Worm (Caenorhabditis elegans) whole organism, L1 larva: ENCODE data around the gene viro-2.

ENCODE experiments used
- C04F5.9 ChIP-seq: sonication (generic microtip); optimal IDR thresholded peaks from 2 replicates; lab custom pipeline; 2016; ENCODE audit warnings: missing genetic modification characterization, missing compliant biosample characterization
- C34B4.2 ChIP-seq: sonication (generic microtip); optimal IDR thresholded peaks from 2 replicates; lab custom pipeline; 2017; ENCODE audit warnings: mild to moderate bottlenecking, missing genetic modification characterization, missing compliant biosample characterization
- F16B12.6 ChIP-seq: fragments of 150-350 bp; optimal IDR thresholded peaks from 2 replicates; lab custom pipeline; 2014; ENCODE audit warnings: missing biosample characterization, missing genetic modification characterization
- aha-1 ChIP-seq: fragments of 150-350 bp; optimal IDR thresholded peaks from 2 replicates; lab custom pipeline; 2014; ENCODE audit warnings: missing biosample characterization, missing genetic modification characterization
- ama-1 ChIP-seq: fragments of 150-350 bp; optimal IDR thresholded peaks from 2 replicates; lab custom pipeline; 2014
- ceh-63 ChIP-seq: fragments of 200-800 bp; sonication (Bioruptor generic); optimal IDR thresholded peaks from 2 replicates; lab custom pipeline; 2018; ENCODE audit warnings: mild to moderate bottlenecking, missing genetic modification characterization, missing compliant biosample characterization
- ceh-8 ChIP-seq: fragments of 200-800 bp; sonication (Bioruptor generic); optimal IDR thresholded peaks from 2 replicates; lab custom pipeline; 2018; ENCODE audit warnings: mild to moderate bottlenecking, missing genetic modification characterization, moderate library complexity, missing compliant biosample characterization
- ceh-88 ChIP-seq: fragments of 200-800 bp; sonication (Bioruptor generic); IDR thresholded peaks from 2 replicates; pipeline ENCODE4 v1.3.6; 2022; ENCODE audit warnings: missing genetic modification characterization, missing compliant biosample characterization
- ceh-90 ChIP-seq: sonication (generic microtip); optimal IDR thresholded peaks from 2 replicates; lab custom pipeline; 2016; ENCODE audit warnings: missing genetic modification characterization, missing compliant biosample characterization
- dpl-1 ChIP-seq, 3 experiments: fragments of 150-350 bp in 2 of 3; sonication (generic microtip) in 1 of 3; optimal IDR thresholded peaks; 2 replicates each; lab custom pipeline; 2014 to 2017; ENCODE audit warnings: missing biosample characterization in 3 of 3, missing genetic modification characterization in 3 of 3, missing genetic modification reagents in 3 of 3
- dsc-1 ChIP-seq: sonication (generic microtip); optimal IDR thresholded peaks from 2 replicates; lab custom pipeline; 2016; ENCODE audit warnings: mild to moderate bottlenecking, missing genetic modification characterization, missing compliant biosample characterization
- egl-27 ChIP-seq, 2 experiments: fragments of 150-350 bp in 1 of 2; sonication (generic microtip); optimal IDR thresholded peaks; 3 replicates each; lab custom pipeline; 2017 to 2018; ENCODE audit warnings: missing biosample characterization in 2 of 2, missing genetic modification characterization in 2 of 2, missing genetic modification reagents in 2 of 2
- elt-2 ChIP-seq: sonication (generic microtip); optimal IDR thresholded peaks from 2 replicates; lab custom pipeline; 2016; ENCODE audit warnings: missing genetic modification characterization, mild to moderate bottlenecking, inconsistent platforms, missing compliant biosample characterization, missing genetic modification reagents
- elt-3 ChIP-seq, 6 experiments: fragments of 150-350 bp in 1 of 6; sonication (generic microtip); optimal IDR thresholded peaks; 2 replicates each; lab custom pipeline; 2017 to 2018; ENCODE audit warnings: missing biosample characterization in 6 of 6, missing genetic modification characterization in 6 of 6, inconsistent platforms in 1 of 6
- hlh-17 ChIP-seq: fragments of 200-800 bp; sonication (Bioruptor generic); optimal IDR thresholded peaks from 2 replicates; lab custom pipeline; 2018; ENCODE audit warnings: missing genetic modification characterization, mild to moderate bottlenecking, missing compliant biosample characterization, moderate library complexity, borderline replicate concordance
- hlh-4 ChIP-seq: sonication (generic microtip); optimal IDR thresholded peaks from 2 replicates; lab custom pipeline; 2016; ENCODE audit warnings: mild to moderate bottlenecking, missing genetic modification characterization, missing compliant biosample characterization
- hpl-2 ChIP-seq: fragments of 150-350 bp; optimal IDR thresholded peaks from 2 replicates; lab custom pipeline; 2014; ENCODE audit warnings: missing biosample characterization, missing genetic modification reagents, missing genetic modification characterization
- irx-1 ChIP-seq: sonication (generic microtip); optimal IDR thresholded peaks from 2 replicates; lab custom pipeline; 2016; ENCODE audit warnings: missing genetic modification characterization, missing compliant biosample characterization
- isw-1 ChIP-seq: fragments of 200-800 bp; sonication (Bioruptor generic); IDR thresholded peaks from 2 replicates; pipeline ENCODE4 v1.3.6; 2022; ENCODE audit warnings: missing genetic modification characterization, missing compliant biosample characterization
- lin-13 ChIP-seq: fragments of 150-350 bp; optimal IDR thresholded peaks from 2 replicates; lab custom pipeline; 2014; ENCODE audit warnings: missing biosample characterization, missing genetic modification reagents, missing genetic modification characterization
- lin-15B ChIP-seq: fragments of 150-350 bp; sonication (generic microtip); optimal IDR thresholded peaks from 3 replicates; lab custom pipeline; 2014; ENCODE audit warnings: missing biosample characterization, missing genetic modification characterization
- lin-39 ChIP-seq: fragments of 150-350 bp; optimal IDR thresholded peaks from 2 replicates; lab custom pipeline; 2014; ENCODE audit warnings: missing biosample characterization, missing genetic modification reagents, missing genetic modification characterization
- lir-3 ChIP-seq: sonication (generic microtip); optimal IDR thresholded peaks from 2 replicates; lab custom pipeline; 2016; ENCODE audit warnings: mild to moderate bottlenecking, missing genetic modification characterization, moderate library complexity, missing compliant biosample characterization; ENCODE audit not compliant: poor library complexity
- lsy-2 ChIP-seq, 2 experiments: fragments of 150-350 bp; optimal IDR thresholded peaks; 2 replicates each; lab custom pipeline; 2014; ENCODE audit warnings: missing biosample characterization in 2 of 2, missing genetic modification characterization in 2 of 2
- mdl-1 ChIP-seq, 2 experiments: fragments of 150-350 bp; optimal IDR thresholded peaks; 2 replicates each; lab custom pipeline; 2014 to 2017; ENCODE audit warnings: missing biosample characterization in 2 of 2, missing genetic modification characterization in 2 of 2, inconsistent platforms in 1 of 2
- nhr-11 ChIP-seq: fragments of 150-350 bp; optimal IDR thresholded peaks from 2 replicates; lab custom pipeline; 2014; ENCODE audit warnings: missing biosample characterization, missing genetic modification characterization
- nhr-237 ChIP-seq: fragments of 150-350 bp; optimal IDR thresholded peaks from 2 replicates; lab custom pipeline; 2014; ENCODE audit warnings: missing biosample characterization, missing genetic modification characterization
- nhr-28 ChIP-seq: fragments of 150-350 bp; optimal IDR thresholded peaks from 2 replicates; lab custom pipeline; 2014; ENCODE audit warnings: missing biosample characterization, missing genetic modification characterization
- nhr-47 ChIP-seq: sonication (generic microtip); optimal IDR thresholded peaks from 2 replicates; lab custom pipeline; 2016; ENCODE audit warnings: mild to moderate bottlenecking, missing genetic modification characterization, moderate library complexity, missing compliant biosample characterization
- nhr-71 ChIP-seq: sonication (generic microtip); optimal IDR thresholded peaks from 2 replicates; lab custom pipeline; 2016; ENCODE audit warnings: mild to moderate bottlenecking, missing genetic modification characterization, moderate library complexity, missing compliant biosample characterization
- nhr-76 ChIP-seq: sonication (generic microtip); optimal IDR thresholded peaks from 2 replicates; lab custom pipeline; 2017; ENCODE audit warnings: missing biosample characterization, missing genetic modification characterization
- nhr-77 ChIP-seq: fragments of 150-350 bp; optimal IDR thresholded peaks from 2 replicates; lab custom pipeline; 2014; ENCODE audit warnings: missing biosample characterization, missing genetic modification characterization
- nhr-84 ChIP-seq: sonication (generic microtip); optimal IDR thresholded peaks from 2 replicates; lab custom pipeline; 2017; ENCODE audit warnings: missing biosample characterization, missing genetic modification characterization
- nhr-90 ChIP-seq: sonication (generic microtip); optimal IDR thresholded peaks from 2 replicates; lab custom pipeline; 2016; ENCODE audit warnings: mild to moderate bottlenecking, missing genetic modification characterization, missing compliant biosample characterization; ENCODE audit not compliant: poor library complexity
- pag-3 ChIP-seq: sonication (generic microtip); optimal IDR thresholded peaks from 2 replicates; lab custom pipeline; 2017; ENCODE audit warnings: missing genetic modification characterization, mild to moderate bottlenecking, missing compliant biosample characterization, antibody characterized with exemption, borderline replicate concordance; ENCODE audit not compliant: insufficient read depth
- skn-1 ChIP-seq: fragments of 150-350 bp; optimal IDR thresholded peaks from 2 replicates; lab custom pipeline; 2014; ENCODE audit warnings: missing biosample characterization, missing genetic modification characterization
- snpc-4 ChIP-seq: fragments of 150-350 bp; optimal IDR thresholded peaks from 2 replicates; lab custom pipeline; 2014; ENCODE audit warnings: missing biosample characterization, missing genetic modification characterization
- snu-23 ChIP-seq: sonication (generic microtip); optimal IDR thresholded peaks from 2 replicates; lab custom pipeline; 2016; ENCODE audit warnings: missing genetic modification characterization, missing compliant biosample characterization
- sox-4 ChIP-seq: sonication (generic microtip); optimal IDR thresholded peaks from 2 replicates; lab custom pipeline; 2016; ENCODE audit warnings: missing genetic modification characterization, missing compliant biosample characterization
- sup-37 ChIP-seq: fragments of 200-800 bp; sonication (Bioruptor generic); optimal IDR thresholded peaks from 2 replicates; lab custom pipeline; 2018; ENCODE audit warnings: mild to moderate bottlenecking, missing genetic modification characterization, missing compliant biosample characterization
- swsn-7 ChIP-seq: sonication (generic microtip); optimal IDR thresholded peaks from 2 replicates; lab custom pipeline; 2016; ENCODE audit warnings: missing genetic modification characterization, missing compliant biosample characterization
- tlp-1 ChIP-seq: fragments of 150-350 bp; optimal IDR thresholded peaks from 2 replicates; lab custom pipeline; 2014; ENCODE audit warnings: missing biosample characterization, missing genetic modification characterization
- unc-130 ChIP-seq: fragments of 150-350 bp; optimal IDR thresholded peaks from 2 replicates; lab custom pipeline; 2017; ENCODE audit warnings: missing biosample characterization, missing genetic modification characterization, inconsistent platforms
- unc-62 ChIP-seq: fragments of 150-350 bp; optimal IDR thresholded peaks from 2 replicates; lab custom pipeline; 2014; ENCODE audit warnings: missing biosample characterization, missing genetic modification reagents, missing genetic modification characterization
- unc-86 ChIP-seq: sonication (generic microtip); optimal IDR thresholded peaks from 2 replicates; lab custom pipeline; 2016; ENCODE audit warnings: missing genetic modification characterization, missing compliant biosample characterization
- unc-98 ChIP-seq: fragments of 200-800 bp; sonication (Bioruptor generic); IDR thresholded peaks from 2 replicates; pipeline ENCODE4 v1.3.6; 2022; ENCODE audit warnings: missing genetic modification characterization, missing compliant biosample characterization
- vab-15 ChIP-seq: sonication (generic microtip); optimal IDR thresholded peaks from 2 replicates; lab custom pipeline; 2017; ENCODE audit warnings: missing genotype, mild to moderate bottlenecking, missing genetic modification characterization, missing compliant biosample characterization
- xbp-1 ChIP-seq: sonication (generic microtip); optimal IDR thresholded peaks from 2 replicates; lab custom pipeline; 2016; ENCODE audit warnings: missing genetic modification characterization, missing compliant biosample characterization
- zag-1 ChIP-seq: fragments of 150-350 bp; optimal IDR thresholded peaks from 2 replicates; lab custom pipeline; 2014; ENCODE audit warnings: missing biosample characterization, missing genetic modification characterization

Gene viro-2

DNA sequence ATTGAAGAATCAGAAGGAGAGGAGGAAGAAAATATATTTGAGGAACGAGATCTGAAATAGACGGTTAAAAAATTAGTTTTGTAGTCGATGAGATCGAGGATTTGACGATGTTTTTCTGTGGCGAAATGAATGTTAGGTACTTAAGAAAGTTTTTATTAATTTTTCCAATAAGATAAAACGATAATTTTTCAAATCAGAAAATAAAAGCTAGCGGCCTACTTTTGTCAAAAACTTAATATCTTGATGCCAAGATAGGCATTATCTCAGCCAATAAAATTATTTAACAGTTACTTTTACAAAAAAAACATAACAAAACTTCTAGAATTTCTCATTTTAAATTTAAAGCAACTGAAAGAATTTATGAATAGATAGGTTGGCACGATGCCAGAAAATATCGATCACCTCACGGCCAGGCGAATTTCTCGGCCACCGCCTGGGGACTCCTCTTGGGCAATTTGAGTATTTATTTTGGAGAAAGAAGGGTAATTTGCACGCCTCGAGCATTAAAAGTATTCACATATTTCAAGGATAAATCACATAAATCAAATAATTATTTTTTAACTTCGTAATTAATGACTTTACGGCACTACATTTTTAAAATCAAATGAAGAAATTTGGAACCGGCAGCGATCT, 40.9 kb upstream of the viro-2 start, which contains the start of gene fubl-2 (continued):
- no peak for TF ChIP-seq mdl-1 (tag; optimal IDR thresholded peaks at IDR 0.05; lab: Kevin White, UChicago)
- no peak for TF ChIP-seq egl-27 (tag; optimal IDR thresholded peaks at IDR 0.05; lab: Kevin White, UChicago)
- TF ChIP-seq sup-37 (GFP tag; lab: Kevin White, UChicago): no peak
- no peak for TF ChIP-seq hpl-2
- no peak for TF ChIP-seq hlh-4 (tag; lab: Kevin White, UChicago)
- TF ChIP-seq irx-1 (tag; lab: Kevin White, UChicago): peak; percentile 51
- TF ChIP-seq aha-1 (tag; lab: Kevin White, UChicago): no peak
- TF ChIP-seq elt-2 (tag; lab: Kevin White, UChicago): no peak
- no peak for TF ChIP-seq nhr-84 (tag; lab: Kevin White, UChicago)
- TF ChIP-seq swsn-7 (tag; lab: Kevin White, UChicago): peak; percentile 66
- TF ChIP-seq nhr-28 (tag; lab: Kevin White, UChicago): no peak
- TF ChIP-seq dpl-1 (GFP tag; optimal IDR thresholded peaks at IDR 0.05; lab: Kevin White, UChicago): peak; percentile 53 to 71 (median 54)
- peak; percentile 83 for TF ChIP-seq nhr-71 (tag; lab: Kevin White, UChicago)
- TF ChIP-seq elt-3 (tag; optimal IDR thresholded peaks at IDR 0.05; lab: Kevin White, UChicago): peak in 1 of 6 experiments; percentile 38
- no peak for TF ChIP-seq lin-39 (tag; lab: Kevin White, UChicago)
- no peak for TF ChIP-seq ama-1 (lab: Kevin White, UChicago)
- TF ChIP-seq tlp-1 (tag; lab: Kevin White, UChicago): no peak
- TF ChIP-seq zag-1 (tag; lab: Kevin White, UChicago): no peak
- peak; percentile 67 for TF ChIP-seq sox-4 (tag; lab: Kevin White, UChicago)
- peak; percentile 52 for TF ChIP-seq ceh-90 (tag; lab: Kevin White, UChicago)
- TF ChIP-seq nhr-237 (tag; lab: Kevin White, UChicago): no peak
- TF ChIP-seq lin-15B (tag; lab: Kevin White, UChicago): peak; percentile 66
- peak; percentile 51 for TF ChIP-seq vab-15
- peak; percentile 0 for TF ChIP-seq F16B12.6
- TF ChIP-seq ceh-8 (GFP tag; lab: Kevin White, UChicago): no peak
- TF ChIP-seq lir-3 (tag; lab: Kevin White, UChicago): peak; percentile 86
- no peak for TF ChIP-seq unc-130 (tag; lab: Kevin White, UChicago)
- no peak; the same call in 1 of the 2 replicates for TF ChIP-seq unc-98 (GFP tag; lab: Robert Waterston, UW)
- no peak for TF ChIP-seq C34B4.2 (tag; lab: Kevin White, UChicago)
- TF ChIP-seq skn-1 (tag; lab: Kevin White, UChicago): peak; percentile 6
- no peak for TF ChIP-seq nhr-11 (tag; lab: Kevin White, UChicago)
- peak; percentile 76 for TF ChIP-seq nhr-47 (tag; lab: Kevin White, UChicago)
- no peak for TF ChIP-seq unc-62
- TF ChIP-seq hlh-17 (GFP tag; lab: Kevin White, UChicago): no peak
- peak; percentile 24 for TF ChIP-seq snpc-4 (tag; lab: Kevin White, UChicago)
- peak; percentile 79 for TF ChIP-seq dsc-1

DNA sequence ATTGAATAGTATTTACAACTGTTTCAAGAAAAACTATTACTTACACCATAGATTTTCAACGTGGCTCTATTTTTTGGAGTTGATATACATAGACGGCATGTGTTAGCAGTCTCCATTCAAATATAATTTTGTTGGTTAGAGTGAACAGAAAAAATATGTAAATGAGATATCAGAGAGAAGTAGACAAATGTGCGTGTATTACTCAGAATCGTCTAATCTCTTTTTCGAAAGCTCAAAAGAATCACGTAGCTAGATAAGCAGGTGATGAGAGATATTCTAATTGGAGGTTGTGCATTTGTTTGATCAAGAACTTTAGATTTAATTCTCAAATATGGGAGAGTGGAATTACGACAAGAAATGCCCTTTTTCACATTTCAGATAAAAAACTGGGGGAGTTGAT, 38.2 kb upstream of the viro-2 start, which contains the start of gene ZK418.10:
Gene ZK418.10, minus strand, starts transcription at position 148 of the 400 bp plus-strand sequence.
- TF ChIP-seq unc-62 (no peak), isw-1 (GFP tag; lab: Robert Waterston, UW) (no peak), ceh-88 (GFP tag; lab: Robert Waterston, UW) (no peak), nhr-28 (tag; lab: Kevin White, UChicago) (no peak), hlh-4 (tag; lab: Kevin White, UChicago) (no peak), hpl-2 (no peak), vab-15 (no peak), unc-130 (tag; lab: Kevin White, UChicago) (no peak), nhr-237 (tag; lab: Kevin White, UChicago) (no peak), skn-1 (tag; lab: Kevin White, UChicago) (no peak), nhr-90 (tag; lab: Kevin White, UChicago) (no peak), lsy-2 (tag; optimal IDR thresholded peaks at IDR 0.05; lab: Kevin White, UChicago) (peak in 1 of 2 experiments; percentile 21), pag-3 (tag; lab: Kevin White, UChicago) (no peak), C34B4.2 (tag; lab: Kevin White, UChicago) (no peak), nhr-76 (tag; lab: Kevin White, UChicago) (no peak), ceh-63 (GFP tag; lab: Kevin White, UChicago) (no peak), snpc-4 (tag; lab: Kevin White, UChicago) (no peak), ceh-8 (GFP tag; lab: Kevin White, UChicago) (no peak), snu-23 (no peak), nhr-77 (tag; lab: Kevin White, UChicago) (no peak), F16B12.6 (no peak), lin-13 (GFP tag; lab: Kevin White, UChicago) (no peak), lir-3 (tag; lab: Kevin White, UChicago) (no peak), elt-3 (tag; optimal IDR thresholded peaks at IDR 0.05; lab: Kevin White, UChicago) (no peak), xbp-1 (tag; lab: Kevin White, UChicago) (no peak), C04F5.9 (tag; lab: Kevin White, UChicago) (no peak), unc-86 (tag; lab: Kevin White, UChicago) (no peak)
